Fruit fly (Drosophila melanogaster) whole organism, embryonic: ENCODE measurements around the gene MED15.

Experiments used
- Awh ChIP-seq: fragments of 200-800 bp; sonication (Bioruptor generic); IDR thresholded peaks from 2 replicates; pipeline ENCODE4, ENCODE4 v1.3.6; 2022; ENCODE audit warnings: missing biosample characterization, missing genetic modification characterization
- CG10147 ChIP-seq: fragments of 200-800 bp; sonication (Bioruptor generic); optimal IDR thresholded peaks from 2 replicates; lab custom pipeline; 2019; ENCODE audit warnings: missing biosample characterization, mild to moderate bottlenecking, missing genetic modification characterization, moderate library complexity
- CG10209 ChIP-seq: fragments of 200-800 bp; sonication (Bioruptor generic); optimal IDR thresholded peaks from 3 replicates; lab custom pipeline; 2017; ENCODE audit warnings: missing biosample characterization, mild to moderate bottlenecking, missing genetic modification characterization, missing genetic modification reagents
- CG10462 ChIP-seq: fragments of 200-800 bp; sonication (Bioruptor generic); optimal IDR thresholded peaks from 2 replicates; lab custom pipeline; 2016; ENCODE audit warnings: missing biosample characterization, missing genetic modification characterization
- CG11723 ChIP-seq: fragments of 200-800 bp; sonication (Bioruptor generic); optimal IDR thresholded peaks from 2 replicates; lab custom pipeline; 2017; ENCODE audit warnings: missing biosample characterization, mild to moderate bottlenecking, missing genetic modification characterization
- CG13287 ChIP-seq: fragments of 200-800 bp; sonication (Bioruptor generic); IDR thresholded peaks from 2 replicates; pipeline ENCODE4 v1.3.6; 2022; ENCODE audit warnings: missing biosample characterization, missing genetic modification characterization; ENCODE audit not compliant: partially characterized antibody
- CG15514 ChIP-seq: fragments of 200-800 bp; sonication (Bioruptor generic); optimal IDR thresholded peaks from 3 replicates; lab custom pipeline; 2017; ENCODE audit warnings: missing biosample characterization, missing genetic modification characterization, mild to moderate bottlenecking, moderate library complexity, missing genetic modification reagents
- CG1602 ChIP-seq: fragments of 200-800 bp; sonication (Bioruptor generic); optimal IDR thresholded peaks from 3 replicates; lab custom pipeline; 2016; ENCODE audit warnings: missing biosample characterization, missing genetic modification characterization
- CG16815 ChIP-seq: fragments of 200-800 bp; sonication (Bioruptor generic); optimal IDR thresholded peaks from 3 replicates; lab custom pipeline; 2017; ENCODE audit warnings: missing biosample characterization, mild to moderate bottlenecking, missing genetic modification characterization
- CG16863 ChIP-seq: fragments of 200-800 bp; sonication (Bioruptor generic); optimal IDR thresholded peaks from 3 replicates; lab custom pipeline; 2016; ENCODE audit warnings: missing biosample characterization, missing genetic modification characterization
- CG17568 ChIP-seq: fragments of 200-800 bp; sonication (Bioruptor generic); optimal IDR thresholded peaks from 2 replicates; lab custom pipeline; 2018; ENCODE audit warnings: missing biosample characterization, mild to moderate bottlenecking, missing genetic modification characterization, moderate library complexity
- CG17829 ChIP-seq: fragments of 200-800 bp; optimal IDR thresholded peaks from 2 replicates; lab custom pipeline; 2019; ENCODE audit warnings: missing biosample characterization, mild to moderate bottlenecking, missing genetic modification characterization, moderate library complexity
- CG2712 ChIP-seq: fragments of 200-800 bp; optimal IDR thresholded peaks from 3 replicates; lab custom pipeline; 2019; ENCODE audit warnings: missing biosample characterization, mild to moderate bottlenecking, missing genetic modification characterization, moderate library complexity
- CG2889 ChIP-seq: fragments of 200-800 bp; sonication (Bioruptor generic); IDR thresholded peaks from 3 replicates; pipeline ENCODE4 v1.3.6; 2022; ENCODE audit warnings: missing biosample characterization, missing genetic modification characterization
- CG32767 ChIP-seq: fragments of 200-800 bp; sonication (Bioruptor generic); IDR thresholded peaks from 2 replicates; pipeline ENCODE4 v1.3.6; 2022; ENCODE audit warnings: missing biosample characterization, missing genetic modification characterization
- CG34376 ChIP-seq: fragments of 200-800 bp; sonication (Bioruptor generic); optimal IDR thresholded peaks from 2 replicates; lab custom pipeline; 2018; ENCODE audit warnings: missing biosample characterization, mild to moderate bottlenecking, missing genetic modification characterization
- CG4360 ChIP-seq: fragments of 200-800 bp; sonication (Bioruptor generic); IDR thresholded peaks from 2 replicates; pipeline ENCODE4 v1.3.6; 2022; ENCODE audit warnings: missing biosample characterization, missing genetic modification characterization
- CG5953 ChIP-seq: fragments of 200-800 bp; sonication (Bioruptor generic); IDR thresholded peaks from 2 replicates; pipeline ENCODE4 v1.3.6; 2022; ENCODE audit warnings: missing biosample characterization, missing genetic modification characterization
- CG7963 ChIP-seq: fragments of 200-800 bp; sonication (Bioruptor generic); IDR thresholded peaks from 3 replicates; pipeline ENCODE4 v1.3.6; 2022; ENCODE audit warnings: missing biosample characterization, missing genetic modification characterization; ENCODE audit not compliant: partially characterized antibody
- CG8290 ChIP-seq, 3 experiments: fragments of 200-800 bp; sonication (Bioruptor generic); optimal IDR thresholded peaks; 2 replicates each; lab custom pipeline; 2016 to 2019; ENCODE audit warnings: missing biosample characterization in 3 of 3, missing genetic modification characterization in 3 of 3, mild to moderate bottlenecking in 2 of 3, moderate library complexity in 1 of 3
- CG8388 ChIP-seq: fragments of 200-800 bp; sonication (Bioruptor generic); optimal IDR thresholded peaks from 2 replicates; lab custom pipeline; 2019; ENCODE audit warnings: missing biosample characterization, mild to moderate bottlenecking, missing genetic modification characterization, moderate library complexity
- CG9817 ChIP-seq: fragments of 200-800 bp; sonication (Bioruptor generic); optimal IDR thresholded peaks from 2 replicates; lab custom pipeline; 2018; ENCODE audit warnings: missing biosample characterization, mild to moderate bottlenecking, missing genetic modification characterization, moderate library complexity
- CoRest ChIP-seq: fragments of 200-800 bp; sonication (Bioruptor generic); optimal IDR thresholded peaks from 3 replicates; lab custom pipeline; 2018; ENCODE audit warnings: missing biosample characterization, mild to moderate bottlenecking, missing genetic modification characterization, moderate library complexity
- Eip74EF ChIP-seq, 2 experiments: fragments of 200-800 bp in 1 of 2; fragments of >200 bp in 1 of 2; sonication (Bioruptor generic) in 1 of 2; optimal IDR thresholded peaks; 2 replicates each; lab custom pipeline; 2017 to 2019; ENCODE audit warnings: missing biosample characterization in 2 of 2, missing genetic modification characterization in 2 of 2, mild to moderate bottlenecking in 1 of 2, moderate library complexity in 1 of 2
- HLH3B ChIP-seq: fragments of 200-800 bp; sonication (Bioruptor generic); IDR thresholded peaks from 2 replicates; pipeline ENCODE4 v1.3.6; 2022; ENCODE audit warnings: missing biosample characterization, missing genetic modification characterization
- Hmr ChIP-seq: fragments of 200-800 bp; sonication (Bioruptor generic); optimal IDR thresholded peaks from 3 replicates; lab custom pipeline; 2017; ENCODE audit warnings: mild to moderate bottlenecking, missing biosample characterization, missing genetic modification reagents, missing genetic modification characterization
- Hsf ChIP-seq: fragments of 200-800 bp; sonication (Bioruptor generic); optimal IDR thresholded peaks from 3 replicates; lab custom pipeline; 2016; ENCODE audit warnings: missing biosample characterization, missing genetic modification characterization
- Med ChIP-seq: fragments of 200-800 bp; sonication (Bioruptor generic); peaks from one replicate; lab custom pipeline; 2016; ENCODE audit warnings: missing biosample characterization, missing genetic modification characterization, mild to moderate bottlenecking, inconsistent platforms, moderate library complexity
- Mes4 ChIP-seq: fragments of 200-800 bp; sonication (Bioruptor generic); optimal IDR thresholded peaks from 2 replicates; lab custom pipeline; 2016; ENCODE audit warnings: missing biosample characterization, missing genetic modification characterization
- Neu2 ChIP-seq: fragments of 200-800 bp; sonication (Bioruptor generic); optimal IDR thresholded peaks from 3 replicates; lab custom pipeline; 2016; ENCODE audit warnings: missing biosample characterization, missing genetic modification characterization, borderline replicate concordance
- Nf-YB ChIP-seq: fragments of 200-800 bp; sonication (Bioruptor generic); optimal IDR thresholded peaks from 3 replicates; lab custom pipeline; 2019; ENCODE audit warnings: missing biosample characterization, mild to moderate bottlenecking, missing genetic modification characterization, moderate library complexity
- Oli ChIP-seq: fragments of 200-800 bp; sonication (Bioruptor generic); optimal IDR thresholded peaks from 2 replicates; lab custom pipeline; 2018; ENCODE audit warnings: missing biosample characterization, mild to moderate bottlenecking, missing genetic modification characterization, moderate library complexity
- Ptx1 ChIP-seq: fragments of 200-800 bp; sonication (Bioruptor generic); IDR thresholded peaks from 2 replicates; pipeline ENCODE4 v1.3.6; 2022; ENCODE audit warnings: missing biosample characterization, missing genetic modification characterization
- Rfx ChIP-seq: fragments of 200-800 bp; sonication (Bioruptor generic); IDR thresholded peaks from 2 replicates; pipeline ENCODE4 v1.3.6; 2022; ENCODE audit warnings: missing biosample characterization, missing genetic modification characterization
- Ssrp ChIP-seq: fragments of 200-800 bp; sonication (Bioruptor generic); optimal IDR thresholded peaks from 2 replicates; lab custom pipeline; 2018; ENCODE audit warnings: missing biosample characterization, mild to moderate bottlenecking, missing genetic modification characterization, moderate library complexity
- ara ChIP-seq: fragments of 200-800 bp; sonication (Bioruptor generic); IDR thresholded peaks from 2 replicates; pipeline ENCODE4 v1.3.6; 2022; ENCODE audit warnings: missing biosample characterization, missing genetic modification characterization
- gce ChIP-seq: fragments of 200-800 bp; sonication (Bioruptor generic); IDR thresholded peaks from 3 replicates; pipeline ENCODE4 v1.3.6; 2022; ENCODE audit warnings: missing biosample characterization, missing genetic modification characterization
- gfzf ChIP-seq: fragments of 200-800 bp; sonication (Bioruptor generic); optimal IDR thresholded peaks from 2 replicates; lab custom pipeline; 2016; ENCODE audit warnings: missing biosample characterization, mild to moderate bottlenecking, missing genetic modification characterization, moderate library complexity
- jumu ChIP-seq: fragments of 200-800 bp; sonication (Bioruptor generic); optimal IDR thresholded peaks from 3 replicates; lab custom pipeline; 2016; ENCODE audit warnings: missing biosample characterization, missing genetic modification characterization
- kah ChIP-seq: fragments of 200-800 bp; sonication (Bioruptor generic); optimal IDR thresholded peaks from 2 replicates; lab custom pipeline; 2018; ENCODE audit warnings: missing biosample characterization, mild to moderate bottlenecking, missing genetic modification characterization
- kay ChIP-seq: fragments of 200-800 bp; sonication (Bioruptor generic); optimal IDR thresholded peaks from 2 replicates; lab custom pipeline; 2016; ENCODE audit warnings: missing biosample characterization, missing genetic modification characterization
- nmo ChIP-seq: fragments of 200-800 bp; sonication (Bioruptor generic); optimal IDR thresholded peaks from 2 replicates; lab custom pipeline; 2018; ENCODE audit warnings: missing biosample characterization, mild to moderate bottlenecking, missing genetic modification characterization, moderate library complexity
- onecut ChIP-seq: fragments of 200-800 bp; sonication (Bioruptor generic); IDR thresholded peaks from 2 replicates; pipeline ENCODE4 v1.3.6; 2022; ENCODE audit warnings: missing biosample characterization, missing genetic modification characterization
- p53 ChIP-seq: fragments of 200-800 bp; sonication (Bioruptor generic); optimal IDR thresholded peaks from 2 replicates; lab custom pipeline; 2016; ENCODE audit warnings: missing biosample characterization, missing genetic modification characterization
- ro ChIP-seq: fragments of 200-800 bp; sonication (Bioruptor generic); IDR thresholded peaks from 2 replicates; pipeline ENCODE4 v1.3.6; 2022; ENCODE audit warnings: missing biosample characterization, missing genetic modification characterization
- sim ChIP-seq: fragments of 200-800 bp; sonication (Bioruptor generic); IDR thresholded peaks from 2 replicates; pipeline ENCODE4 v1.3.6; 2022; ENCODE audit warnings: missing biosample characterization, missing genetic modification characterization
- ssp ChIP-seq: fragments of 200-800 bp; sonication (Bioruptor generic); IDR thresholded peaks from 2 replicates; pipeline ENCODE4 v1.3.6; 2022; ENCODE audit warnings: missing biosample characterization, missing genetic modification characterization
- stc ChIP-seq: fragments of 200-800 bp; sonication (Bioruptor generic); IDR thresholded peaks from 2 replicates; pipeline ENCODE4 v1.3.6; 2022; ENCODE audit warnings: missing biosample characterization, missing genetic modification characterization
- trh ChIP-seq: fragments of 200-800 bp; sonication (Bioruptor generic); optimal IDR thresholded peaks from 2 replicates; lab custom pipeline; 2016; ENCODE audit warnings: missing biosample characterization, missing genetic modification characterization

Gene MED15

dm6 chr2L:512028-512427 is 39.2 kb downstream of the MED15 start (continued):
- TF ChIP-seq Awh (GFP tag; lab: Robert Waterston, UW) (peak; percentile 52; the same call in 1 of the 2 replicates), CG10147 (GFP tag; lab: Kevin White, UChicago) (peak; percentile 36), trh (GFP tag; lab: Kevin White, UChicago) (peak; percentile 46), CG8388 (peak; percentile 69), CG8290 (GFP tag; optimal IDR thresholded peaks at IDR 0.05; lab: Kevin White, UChicago) (no peak), CG8290 (tag; optimal IDR thresholded peaks at IDR 0.05; lab: Kevin White, UChicago) (peak in 1 of 2 experiments; percentile 6), CG10462 (GFP tag; lab: Kevin White, UChicago) (peak; percentile 9), sim (GFP tag; lab: Robert Waterston, UW) (peak; percentile 53; the same call in 1 of the 2 replicates), CG32767 (GFP tag; lab: Robert Waterston, UW) (0 out of 2 replicates have a peak, but pooled peaks have one; percentile 20), CG16863 (GFP tag; lab: Kevin White, UChicago) (peak; percentile 21), Hmr (peak; percentile 54), Med (GFP tag; lab: Kevin White, UChicago) (peak; percentile 59), nmo (GFP tag; lab: Kevin White, UChicago) (peak; percentile 74), CG17829 (tag; lab: Kevin White, UChicago) (peak; percentile 13), Nf-YB (peak; percentile 26), gfzf (GFP tag; lab: Kevin White, UChicago) (no peak), CG13287 (GFP tag; lab: Robert Waterston, UW) (no peak), CG11723 (GFP tag; lab: Kevin White, UChicago) (peak; percentile 31), ara (0 out of 2 replicates have a peak, but pooled peaks have one; percentile 39), p53 (no peak), CoRest (tag; lab: Kevin White, UChicago) (peak; percentile 68), Neu2 (no peak), CG2889 (GFP tag; lab: Robert Waterston, UW) (peak; percentile 54; the same call in 1 of the 3 replicates), CG5953 (GFP tag; lab: Robert Waterston, UW) (peak; percentile 48), CG1602 (peak; percentile 50), CG16815 (GFP tag; lab: Kevin White, UChicago) (peak; percentile 38), Mes4 (no peak), CG17568 (GFP tag; lab: Kevin White, UChicago) (peak; percentile 50), ssp (GFP tag; lab: Robert Waterston, UW) (peak; percentile 54), CG2712 (tag; lab: Kevin White, UChicago) (peak; percentile 65), Eip74EF (GFP tag; optimal IDR thresholded peaks at IDR 0.05; lab: Kevin White, UChicago) (peak in 1 of 2 experiments; percentile 43), Rfx (peak; percentile 73), onecut (GFP tag; lab: Robert Waterston, UW) (peak; percentile 57; the same call in 1 of the 2 replicates), CG4360 (GFP tag; lab: Robert Waterston, UW) (0 out of 2 replicates have a peak, but pooled peaks have one; percentile 12), CG15514 (GFP tag; lab: Kevin White, UChicago) (peak; percentile 7), HLH3B (GFP tag; lab: Robert Waterston, UW) (peak; percentile 58), kay (GFP tag; lab: Kevin White, UChicago) (no peak), CG34376 (GFP tag; lab: Kevin White, UChicago) (no peak), kah (GFP tag; lab: Kevin White, UChicago) (no peak), Ssrp (tag; lab: Kevin White, UChicago) (peak; percentile 56), CG10209 (GFP tag; lab: Kevin White, UChicago) (peak; percentile 62), ro (no peak), Hsf (peak; percentile 56), CG9817 (peak; percentile 27), CG7963 (no peak), Oli (peak; percentile 74), gce (GFP tag; lab: Robert Waterston, UW) (0 out of 3 replicates have a peak, but pooled peaks have one; percentile 41), jumu (GFP tag; lab: Kevin White, UChicago) (peak; percentile 12), stc (peak; percentile 54; the same call in 1 of the 2 replicates), Ptx1 (peak; percentile 83)
